Fruit fly (Drosophila melanogaster): ENCODE measurements around the gene CG31465.

dm6 chr3R:21899170-21899575 lies 18.6 kb downstream of the CG31465 start:
- TF ChIP-seq ttk (optimal IDR thresholded peaks at IDR 0.05) (no peak), psq (optimal IDR thresholded peaks at IDR 0.05) (no peak)
